Worm (Caenorhabditis elegans) whole organism, L2 larva: ENCODE data around the gene sec-10.

Experiments
- dmd-4 ChIP-seq: sonication (generic microtip); optimal IDR thresholded peaks from 2 replicates; lab custom pipeline; 2017; ENCODE audit warnings: missing biosample characterization, missing genetic modification characterization
- lin-13 ChIP-seq: fragments of 150-350 bp; optimal IDR thresholded peaks from 2 replicates; lab custom pipeline; 2014; ENCODE audit warnings: missing biosample characterization, missing genetic modification reagents, missing genetic modification characterization
- nhr-12 ChIP-seq: fragments of 150-350 bp; optimal IDR thresholded peaks from 2 replicates; lab custom pipeline; 2014; ENCODE audit warnings: missing biosample characterization, missing genetic modification characterization
- snpc-4 ChIP-seq: fragments of 150-350 bp; optimal IDR thresholded peaks from 2 replicates; lab custom pipeline; 2014; ENCODE audit warnings: missing biosample characterization, missing genetic modification characterization
- unc-39 ChIP-seq: fragments of 150-350 bp; optimal IDR thresholded peaks from 2 replicates; lab custom pipeline; 2014; ENCODE audit warnings: missing biosample characterization, missing genetic modification characterization
- unc-62 ChIP-seq: fragments of 150-350 bp; optimal IDR thresholded peaks from 2 replicates; lab custom pipeline; 2014; ENCODE audit warnings: missing biosample characterization, missing genetic modification reagents, missing genetic modification characterization

DNA sequence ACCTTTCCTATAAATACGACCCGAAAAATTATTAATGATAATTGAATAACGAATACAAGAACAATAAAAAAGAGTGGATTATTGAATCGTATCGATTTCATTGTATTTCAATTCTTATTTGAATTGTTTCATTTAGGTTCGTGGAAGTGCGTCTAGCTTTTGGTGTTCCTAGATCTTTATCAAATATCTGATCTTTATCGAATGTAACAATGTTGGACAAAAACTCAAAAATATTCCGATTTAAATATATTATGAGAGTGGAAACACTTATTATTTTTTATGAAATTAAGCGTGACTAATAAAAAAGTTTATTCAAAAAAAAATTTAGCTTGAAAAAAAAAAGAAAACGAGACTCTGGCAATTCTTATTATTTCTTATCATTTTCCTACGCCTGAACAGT, 50.3 kb downstream of the sec-10 start, which contains the start of the genes C50F7.9 and C50F7.3:
- no peak for TF ChIP-seq snpc-4 (tag; lab: Kevin White, UChicago)
- TF ChIP-seq dmd-4 = no peak
- no peak for TF ChIP-seq nhr-12 (tag; lab: Kevin White, UChicago)
- TF ChIP-seq unc-39 (tag; lab: Kevin White, UChicago) = no peak
- TF ChIP-seq unc-62 (GFP tag; lab: Kevin White, UChicago) = no peak
- no peak for TF ChIP-seq lin-13 (GFP tag; lab: Kevin White, UChicago)
